Worm (Caenorhabditis elegans): ENCODE measurements around the gene sre-41.

The sre-41 gene

DNA sequence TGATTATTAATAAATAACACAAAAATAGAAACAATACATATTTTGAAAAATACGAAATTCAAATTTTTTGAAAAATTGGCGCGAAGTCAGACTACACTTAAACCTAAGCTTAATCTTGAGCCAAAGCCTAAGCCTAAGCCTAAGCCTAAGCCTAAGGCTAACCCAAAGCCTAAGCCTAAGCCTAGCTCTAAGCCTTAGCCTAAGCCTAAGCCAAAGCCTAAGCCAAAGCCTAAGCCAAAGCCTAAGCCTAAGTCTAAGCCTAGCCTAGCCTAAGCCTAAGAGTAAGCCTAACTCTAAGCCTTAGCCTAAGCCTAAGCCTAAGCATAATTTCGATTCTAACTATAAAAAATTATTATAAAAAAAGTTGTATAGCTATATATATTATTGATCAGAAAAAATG lies 7.2 kb upstream of the sre-41 start:
- no peak for TF ChIP-seq jun-1 (tag; optimal IDR thresholded peaks at IDR 0.05)
- TF ChIP-seq nhr-12 (tag; optimal IDR thresholded peaks at IDR 0.05) = no peak
- no peak for TF ChIP-seq nhr-28 (tag; optimal IDR thresholded peaks at IDR 0.05)
- TF ChIP-seq C34B4.2 (tag; optimal IDR thresholded peaks at IDR 0.05) = no peak
- no peak for TF ChIP-seq ets-5 (GFP tag; IDR thresholded peaks at IDR 0.05)
- no peak for TF ChIP-seq swsn-7 (tag; optimal IDR thresholded peaks at IDR 0.05)
- TF ChIP-seq blmp-1 (tag; optimal IDR thresholded peaks at IDR 0.05) = no peak
- no peak for TF ChIP-seq isw-1 (GFP tag; IDR thresholded peaks at IDR 0.05)
- no peak for TF ChIP-seq ztf-4 (tag; optimal IDR thresholded peaks at IDR 0.05)
- TF ChIP-seq skn-1 (tag; optimal IDR thresholded peaks at IDR 0.05) = no peak
- no peak for TF ChIP-seq mep-1 (tag; optimal IDR thresholded peaks at IDR 0.05)
- no peak for TF ChIP-seq tlp-1 (tag; optimal IDR thresholded peaks at IDR 0.05)
- no peak for TF ChIP-seq zip-4 (GFP tag; optimal IDR thresholded peaks at IDR 0.05)
- no peak for TF ChIP-seq efl-3 (GFP tag; optimal IDR thresholded peaks at IDR 0.05)
- TF ChIP-seq lin-15B (tag; optimal IDR thresholded peaks at IDR 0.05) = no peak
- no peak for TF ChIP-seq fkh-10 (GFP tag; optimal IDR thresholded peaks at IDR 0.05)
- TF ChIP-seq elt-3 (tag; optimal IDR thresholded peaks at IDR 0.05) = no peak
- TF ChIP-seq snpc-4 (tag; optimal IDR thresholded peaks at IDR 0.05) = no peak

DNA sequence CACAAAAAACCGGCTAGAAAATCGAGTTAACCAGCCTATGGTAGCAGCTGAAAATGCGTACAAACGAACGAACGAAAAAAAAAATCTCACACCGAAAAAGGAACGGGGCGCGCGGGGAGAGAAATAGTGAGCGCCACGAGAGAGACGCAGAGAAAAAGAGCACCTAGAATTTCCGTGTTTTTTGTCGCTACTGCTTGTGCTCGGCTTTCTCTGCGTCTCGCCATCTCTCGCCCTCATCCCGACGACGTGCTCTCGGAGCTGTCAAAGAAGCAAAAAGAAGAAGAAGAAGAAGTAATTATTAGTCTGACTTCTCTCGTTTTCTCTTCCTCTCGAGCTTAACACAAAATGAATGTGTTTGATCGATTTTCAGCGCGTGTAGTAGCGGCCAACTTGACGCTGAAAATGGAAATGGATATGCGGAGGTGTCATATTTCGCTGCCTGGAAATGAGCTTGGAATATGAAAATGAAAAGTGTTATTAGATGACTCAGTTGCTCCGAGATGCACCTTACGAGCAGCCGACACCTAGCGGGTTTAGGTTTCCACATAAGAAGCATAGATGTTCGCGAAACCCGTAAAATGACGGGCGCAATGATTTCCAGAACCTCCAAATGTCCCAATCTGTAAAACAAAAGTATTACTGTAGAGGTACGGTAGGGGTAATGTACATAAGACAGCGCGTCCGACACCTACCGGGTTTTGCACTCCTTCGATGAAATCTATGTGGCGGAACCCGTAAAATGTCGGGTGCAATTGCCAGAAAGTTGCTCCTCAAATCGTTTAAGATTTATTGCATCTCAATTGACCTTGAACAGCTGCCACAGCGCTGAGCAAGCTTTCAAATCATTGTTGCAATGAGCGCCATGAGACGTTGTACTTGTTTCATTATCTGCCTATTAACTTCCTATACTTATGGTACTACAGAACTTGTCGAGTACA lies 5.2 kb upstream of the sre-41 start, which contains the start of gene btb-14:
TSS of gene btb-14 (plus strand) at position 839 of the 938 bp plus-strand sequence.
- TF ChIP-seq irx-1 (tag; optimal IDR thresholded peaks at IDR 0.05) = no peak
- TF ChIP-seq nhr-12 (tag; optimal IDR thresholded peaks at IDR 0.05) = no peak
- peak; percentile 69 for TF ChIP-seq nhr-47 (tag; optimal IDR thresholded peaks at IDR 0.05)
- TF ChIP-seq nhr-85 (tag) = peak; percentile 8
- no peak for TF ChIP-seq ztf-4 (tag; optimal IDR thresholded peaks at IDR 0.05)
- TF ChIP-seq hlh-4 (tag; optimal IDR thresholded peaks at IDR 0.05) = no peak
- peak; percentile 14 for TF ChIP-seq fkh-10 (GFP tag; optimal IDR thresholded peaks at IDR 0.05)
- TF ChIP-seq swsn-7 (tag; optimal IDR thresholded peaks at IDR 0.05) = peak; percentile 34
- TF ChIP-seq mep-1 (tag; optimal IDR thresholded peaks at IDR 0.05) = no peak
- no peak for TF ChIP-seq lin-39 (tag; optimal IDR thresholded peaks at IDR 0.05)
- no peak for TF ChIP-seq nhr-84 (tag; optimal IDR thresholded peaks at IDR 0.05)
- no peak for TF ChIP-seq ets-5 (GFP tag; IDR thresholded peaks at IDR 0.05)
- TF ChIP-seq elt-2 (tag; optimal IDR thresholded peaks at IDR 0.05) = no peak
- no peak for TF ChIP-seq ztf-11 (tag; optimal IDR thresholded peaks at IDR 0.05)
- no peak for TF ChIP-seq sptf-1 (tag; optimal IDR thresholded peaks at IDR 0.05)
- TF ChIP-seq unc-86 (tag; optimal IDR thresholded peaks at IDR 0.05) = peak; percentile 68
- peak; percentile 48 for TF ChIP-seq nhr-71 (tag; optimal IDR thresholded peaks at IDR 0.05)
- no peak for TF ChIP-seq jun-1 (tag; optimal IDR thresholded peaks at IDR 0.05)
- no peak for TF ChIP-seq ceh-63 (GFP tag; optimal IDR thresholded peaks at IDR 0.05)
- TF ChIP-seq fkh-8 (tag; optimal IDR thresholded peaks at IDR 0.05) = peak; percentile 81
- TF ChIP-seq aha-1 (tag; optimal IDR thresholded peaks at IDR 0.05) = no peak
- TF ChIP-seq zag-1 (tag; optimal IDR thresholded peaks at IDR 0.05) = no peak
- TF ChIP-seq ama-1 (optimal IDR thresholded peaks at IDR 0.05) = no peak
- TF ChIP-seq skn-1 (tag; optimal IDR thresholded peaks at IDR 0.05) = no peak
- peak in 1 of 3 experiments; percentile 56 for TF ChIP-seq ceh-82 (tag; optimal IDR thresholded peaks at IDR 0.05)
- peak; percentile 72 for TF ChIP-seq egl-13 (tag; optimal IDR thresholded peaks at IDR 0.05)
- no peak for TF ChIP-seq sox-4 (tag; optimal IDR thresholded peaks at IDR 0.05)
- TF ChIP-seq nhr-237 (tag; optimal IDR thresholded peaks at IDR 0.05) = no peak
- no peak for TF ChIP-seq alr-1 (tag; optimal IDR thresholded peaks at IDR 0.05; ENCODE audit: borderline replicate concordance)
- TF ChIP-seq isw-1 (GFP tag; IDR thresholded peaks at IDR 0.05) = peak; percentile 1; the same call in 1 of the 2 replicates
- TF ChIP-seq nhr-28 (tag; optimal IDR thresholded peaks at IDR 0.05) = no peak
- TF ChIP-seq mdl-1 (tag; optimal IDR thresholded peaks at IDR 0.05) = no peak
- TF ChIP-seq dpl-1 (GFP tag; optimal IDR thresholded peaks at IDR 0.05) = no peak
- TF ChIP-seq lin-14 (GFP tag; optimal IDR thresholded peaks at IDR 0.05) = peak; percentile 85
- TF ChIP-seq ces-1 (GFP tag; optimal IDR thresholded peaks at IDR 0.05) = no peak
- no peak for TF ChIP-seq grh-1 (GFP tag; IDR thresholded peaks at IDR 0.05)
- no peak for TF ChIP-seq lin-15B (tag; optimal IDR thresholded peaks at IDR 0.05)
- peak in 1 of 2 experiments; percentile 30 for TF ChIP-seq lin-35 (GFP tag; optimal IDR thresholded peaks at IDR 0.05)
- peak; percentile 92 for TF ChIP-seq snpc-4 (tag; optimal IDR thresholded peaks at IDR 0.05)
- peak; percentile 30 for TF ChIP-seq tbx-2 (tag; optimal IDR thresholded peaks at IDR 0.05)
- no peak for TF ChIP-seq lir-3 (tag; optimal IDR thresholded peaks at IDR 0.05; ENCODE audit: poor library complexity)
- TF ChIP-seq blmp-1 (tag; optimal IDR thresholded peaks at IDR 0.05) = no peak

Measured in whole organism, L1 larva.